Fruit fly (Drosophila melanogaster): Measurements from ENCODE around the gene kto.

The kto gene

dm6 chr3L:19805895-19806294, 30.5 kb upstream of the kto start, which contains the start of gene CG34116 (continued):
- TF ChIP-seq CG10654 (GFP tag; optimal IDR thresholded peaks at IDR 0.05) (no peak), CG30020 (tag; optimal IDR thresholded peaks at IDR 0.05) (no peak), sna (GFP tag; IDR thresholded peaks at IDR 0.05; ENCODE audit: partially characterized antibody) (peak; percentile 19; the same call in 1 of the 2 replicates), Side (GFP tag; optimal IDR thresholded peaks at IDR 0.05) (no peak), BEAF-32 (GFP tag; optimal IDR thresholded peaks at IDR 0.05) (peak; percentile 66), Usf (GFP tag; optimal IDR thresholded peaks at IDR 0.05) (no peak), Dip2 (GFP tag; IDR thresholded peaks at IDR 0.05) (no peak), ATbp (GFP tag; optimal IDR thresholded peaks at IDR 0.05) (no peak), Doc2 (GFP tag; IDR thresholded peaks at IDR 0.05) (no peak), CG18764 (GFP tag; optimal IDR thresholded peaks at IDR 0.05) (no peak), ap (GFP tag; IDR thresholded peaks at IDR 0.05) (no peak), Elba2 (GFP tag; optimal IDR thresholded peaks at IDR 0.05) (no peak), Asciz (GFP tag; optimal IDR thresholded peaks at IDR 0.05) (no peak), Kr (GFP tag; optimal IDR thresholded peaks at IDR 0.05) (no peak), tio (GFP tag; optimal IDR thresholded peaks at IDR 0.05) (no peak), CG2202 (tag; optimal IDR thresholded peaks at IDR 0.05) (no peak), jing (GFP tag; optimal IDR thresholded peaks at IDR 0.05) (no peak), Aef1 (GFP tag; IDR thresholded peaks at IDR 0.05) (no peak), phol (tag; optimal IDR thresholded peaks at IDR 0.05) (peak; percentile 30), zen2 (GFP tag; IDR thresholded peaks at IDR 0.05; ENCODE audit: partially characterized antibody) (peak; percentile 75; the same call in 2 of the 3 replicates), trh (GFP tag; optimal IDR thresholded peaks at IDR 0.05) (no peak), Xrp1 (GFP tag; IDR thresholded peaks at IDR 0.05) (no peak), Bgb (GFP tag; IDR thresholded peaks at IDR 0.05; ENCODE audit: partially characterized antibody) (peak; percentile 73), dati (GFP tag; IDR thresholded peaks at IDR 0.05) (no peak), dimm (GFP tag; IDR thresholded peaks at IDR 0.05) (no peak), NK7.1 (GFP tag; optimal IDR thresholded peaks at IDR 0.05) (no peak), CG4854 (GFP tag; optimal IDR thresholded peaks at IDR 0.05) (no peak), jigr1 (GFP tag; IDR thresholded peaks at IDR 0.05) (no peak), CG2116 (GFP tag; optimal IDR thresholded peaks at IDR 0.05) (peak; percentile 24), Stat92E (GFP tag; optimal IDR thresholded peaks at IDR 0.05) (no peak), Opbp (GFP tag; IDR thresholded peaks at IDR 0.05; ENCODE audit: partially characterized antibody) (peak; percentile 57; the same call in 2 of the 3 replicates), ato (GFP tag; IDR thresholded peaks at IDR 0.05; ENCODE audit: partially characterized antibody) (peak; percentile 51; the same call in 1 of the 2 replicates), CG7556 (GFP tag; optimal IDR thresholded peaks at IDR 0.05) (no peak), MESR4 (GFP tag; optimal IDR thresholded peaks at IDR 0.05) (peak; percentile 14), emc (GFP tag; optimal IDR thresholded peaks at IDR 0.05) (no peak), abd-A (tag; optimal IDR thresholded peaks at IDR 0.05) (no peak), CG33557 (GFP tag; optimal IDR thresholded peaks at IDR 0.05) (no peak), vvl (GFP tag; IDR thresholded peaks at IDR 0.05) (no peak), Poxn (GFP tag; IDR thresholded peaks at IDR 0.05) (no peak), oc (tag; optimal IDR thresholded peaks at IDR 0.05) (no peak), CG16779 (GFP tag; IDR thresholded peaks at IDR 0.05) (no peak), HLHmδ (GFP tag; optimal IDR thresholded peaks at IDR 0.05) (no peak), ranshi (GFP tag; IDR thresholded peaks at IDR 0.05) (no peak), mld (GFP tag; IDR thresholded peaks at IDR 0.05; ENCODE audit: partially characterized antibody) (0 out of 3 replicates have a peak, but pooled peaks have one; percentile 44), croc (GFP tag; conservative IDR thresholded peaks at IDR 0.05) (no peak), ttk (GFP tag; IDR thresholded peaks at IDR 0.05) (no peak)

All from whole organism, embryonic.